Fruit fly (Drosophila melanogaster) whole organism, adult: ENCODE measurements around the gene CG9676.

Source experiments
- CG11617 ChIP-seq: fragments of 200-800 bp; sonication (Bioruptor generic); optimal IDR thresholded peaks from 2 replicates; lab custom pipeline; 2017; ENCODE audit warnings: mild to moderate bottlenecking, missing biosample characterization, missing genetic modification reagents, missing genetic modification characterization
- CG12768 ChIP-seq: fragments of 200-800 bp; sonication (Bioruptor generic); optimal IDR thresholded peaks from 2 replicates; lab custom pipeline; 2017; ENCODE audit warnings: missing biosample characterization, missing genetic modification characterization, mild to moderate bottlenecking, moderate library complexity, missing genetic modification reagents
- CG14711 ChIP-seq: fragments of 200-800 bp; sonication (Bioruptor generic); optimal IDR thresholded peaks from 2 replicates; lab custom pipeline; 2018; ENCODE audit warnings: missing biosample characterization, mild to moderate bottlenecking, missing genetic modification characterization, moderate library complexity
- CG1620 ChIP-seq: fragments of 200-800 bp; sonication (Bioruptor generic); optimal IDR thresholded peaks from 2 replicates; lab custom pipeline; 2016; ENCODE audit warnings: missing biosample characterization, missing genetic modification characterization
- CG33017 ChIP-seq: fragments of 200-800 bp; sonication (Bioruptor generic); optimal IDR thresholded peaks from 2 replicates; lab custom pipeline; 2018; ENCODE audit warnings: missing biosample characterization, mild to moderate bottlenecking, missing genetic modification characterization, moderate library complexity
- CG5204 ChIP-seq: fragments of 200-800 bp; sonication (Bioruptor generic); optimal IDR thresholded peaks from 2 replicates; lab custom pipeline; 2016; ENCODE audit warnings: missing biosample characterization, missing genetic modification characterization
- CG7045 ChIP-seq: fragments of 200-800 bp; sonication (Bioruptor generic); optimal IDR thresholded peaks from 2 replicates; lab custom pipeline; 2017; ENCODE audit warnings: missing biosample characterization, mild to moderate bottlenecking, missing genetic modification characterization
- CG7101 ChIP-seq: fragments of 200-800 bp; sonication (Bioruptor generic); optimal IDR thresholded peaks from 2 replicates; lab custom pipeline; 2018; ENCODE audit warnings: missing biosample characterization, mild to moderate bottlenecking, missing genetic modification characterization, moderate library complexity
- Clk ChIP-seq: fragments of 200-800 bp; sonication (Bioruptor generic); optimal IDR thresholded peaks from 2 replicates; lab custom pipeline; 2017; ENCODE audit warnings: missing biosample characterization, missing genetic modification characterization
- Crg-1 ChIP-seq: fragments of 200-800 bp; sonication (Bioruptor generic); optimal IDR thresholded peaks from 2 replicates; lab custom pipeline; 2016; ENCODE audit warnings: missing biosample characterization, missing genetic modification characterization
- Hr96 ChIP-seq: fragments of 200-800 bp; sonication (Bioruptor generic); optimal IDR thresholded peaks from 2 replicates; lab custom pipeline; 2016; ENCODE audit warnings: missing biosample characterization, missing genetic modification characterization
- Mnt ChIP-seq: fragments of 200-800 bp; sonication (Bioruptor generic); optimal IDR thresholded peaks from 2 replicates; lab custom pipeline; 2016; ENCODE audit warnings: missing biosample characterization, mild to moderate bottlenecking, missing genetic modification characterization
- bab1 ChIP-seq: fragments of 200-800 bp; sonication (Bioruptor generic); optimal IDR thresholded peaks from 3 replicates; lab custom pipeline; 2019; ENCODE audit warnings: missing biosample characterization, mild to moderate bottlenecking, missing genetic modification characterization, moderate library complexity
- cic ChIP-seq: fragments of 200-800 bp; sonication (Bioruptor generic); optimal IDR thresholded peaks from 2 replicates; lab custom pipeline; 2017; ENCODE audit warnings: missing biosample characterization, mild to moderate bottlenecking, missing genetic modification characterization, moderate library complexity
- cnc ChIP-seq, 2 experiments: fragments of >200 bp; optimal IDR thresholded peaks; 2 replicates each; lab custom pipeline; 2017
- kay ChIP-seq: fragments of 200-800 bp; sonication (Bioruptor generic); peaks from one replicate; lab custom pipeline; 2016; ENCODE audit warnings: missing biosample characterization, missing genetic modification characterization, borderline replicate concordance
- ovo ChIP-seq: fragments of 200-800 bp; sonication (Bioruptor generic); optimal IDR thresholded peaks from 2 replicates; lab custom pipeline; 2016; ENCODE audit warnings: missing biosample characterization, missing genetic modification characterization
- pad ChIP-seq: fragments of 200-800 bp; sonication (Bioruptor generic); optimal IDR thresholded peaks from 3 replicates; lab custom pipeline; 2017; ENCODE audit warnings: missing biosample characterization, missing genetic modification characterization, mild to moderate bottlenecking, moderate library complexity, missing genetic modification reagents
- tj ChIP-seq: fragments of 200-800 bp; sonication (Bioruptor generic); optimal IDR thresholded peaks from 3 replicates; lab custom pipeline; 2017; ENCODE audit warnings: missing biosample characterization, mild to moderate bottlenecking, missing genetic modification characterization, moderate library complexity
- toe ChIP-seq: fragments of 200-800 bp; sonication (Bioruptor generic); optimal IDR thresholded peaks from 2 replicates; lab custom pipeline; 2016; ENCODE audit warnings: missing biosample characterization, missing genetic modification characterization

CG9676 gene

DNA sequence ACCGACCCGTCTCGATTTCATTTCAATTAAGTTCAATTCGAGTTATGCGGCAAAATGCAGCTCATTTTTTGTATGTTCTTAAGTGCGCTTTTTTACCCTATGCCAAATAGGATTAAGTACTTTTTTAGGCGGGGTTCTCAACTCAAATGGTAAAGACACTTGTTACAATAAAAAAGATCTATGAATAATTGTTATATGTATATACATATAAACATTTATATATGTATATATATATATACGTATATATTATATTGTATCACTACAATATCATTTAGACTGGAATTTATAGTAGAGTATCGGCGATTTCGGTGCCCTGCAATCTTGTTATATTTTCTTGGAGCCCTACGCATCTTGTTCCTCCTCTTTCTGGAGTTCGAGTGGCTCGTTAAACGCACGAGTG lies 10.0 kb downstream of the CG9676 start:
- TF ChIP-seq Crg-1 (GFP tag; lab: Kevin White, UChicago) (no peak), tj (no peak), CG7045 (GFP tag; lab: Kevin White, UChicago) (no peak), CG11617 (GFP tag; lab: Kevin White, UChicago) (no peak)

DNA sequence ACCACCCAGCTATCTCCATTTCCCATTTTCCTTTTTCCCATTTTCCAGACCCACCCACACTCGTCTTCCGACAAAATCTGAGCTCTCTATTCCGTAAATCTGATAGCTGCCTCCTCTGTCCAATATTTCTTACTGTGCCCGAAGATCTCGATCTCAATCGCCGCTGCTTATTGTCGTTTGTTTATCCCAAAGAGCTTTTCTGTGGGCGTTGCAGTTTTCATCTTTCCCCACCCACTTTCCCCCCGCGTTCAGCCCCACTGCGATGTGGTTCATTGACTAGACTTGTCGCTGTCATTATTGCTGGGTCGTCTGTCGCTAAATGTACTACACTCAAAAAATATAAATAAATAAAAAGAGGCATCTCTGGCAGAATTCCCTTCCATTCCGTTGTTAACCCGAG lies 10.6 kb downstream of the CG9676 start:
- no peak for TF ChIP-seq CG14711 (tag; lab: Kevin White, UChicago)
- peak; percentile 56 for TF ChIP-seq tj
- TF ChIP-seq cnc (optimal IDR thresholded peaks at IDR 0.05; lab: Kevin White, UChicago), result no peak
- no peak for TF ChIP-seq kay (GFP tag; lab: Kevin White, UChicago)
- no peak for TF ChIP-seq CG1620 (GFP tag; lab: Kevin White, UChicago)

DNA sequence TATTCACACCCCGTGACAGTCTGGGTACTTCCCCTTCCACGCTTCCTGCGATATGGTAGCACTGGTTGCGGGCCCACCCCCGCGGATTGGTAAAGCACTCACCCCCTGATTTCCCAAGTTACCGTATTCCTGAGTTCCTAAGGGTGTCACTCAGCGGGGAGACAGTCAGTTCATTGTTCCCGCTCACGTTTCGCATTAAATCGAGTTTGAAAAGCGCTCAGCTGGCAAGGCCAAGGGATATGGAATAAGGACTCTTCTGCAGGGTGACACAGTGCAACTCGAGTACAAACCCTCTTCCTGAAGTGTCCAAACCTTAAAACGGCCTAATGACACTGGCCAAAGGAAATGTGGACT lies 11.9 kb downstream of the CG9676 start:
- TF ChIP-seq Hr96, result no peak
- TF ChIP-seq CG11617 (GFP tag; lab: Kevin White, UChicago), result no peak

DNA sequence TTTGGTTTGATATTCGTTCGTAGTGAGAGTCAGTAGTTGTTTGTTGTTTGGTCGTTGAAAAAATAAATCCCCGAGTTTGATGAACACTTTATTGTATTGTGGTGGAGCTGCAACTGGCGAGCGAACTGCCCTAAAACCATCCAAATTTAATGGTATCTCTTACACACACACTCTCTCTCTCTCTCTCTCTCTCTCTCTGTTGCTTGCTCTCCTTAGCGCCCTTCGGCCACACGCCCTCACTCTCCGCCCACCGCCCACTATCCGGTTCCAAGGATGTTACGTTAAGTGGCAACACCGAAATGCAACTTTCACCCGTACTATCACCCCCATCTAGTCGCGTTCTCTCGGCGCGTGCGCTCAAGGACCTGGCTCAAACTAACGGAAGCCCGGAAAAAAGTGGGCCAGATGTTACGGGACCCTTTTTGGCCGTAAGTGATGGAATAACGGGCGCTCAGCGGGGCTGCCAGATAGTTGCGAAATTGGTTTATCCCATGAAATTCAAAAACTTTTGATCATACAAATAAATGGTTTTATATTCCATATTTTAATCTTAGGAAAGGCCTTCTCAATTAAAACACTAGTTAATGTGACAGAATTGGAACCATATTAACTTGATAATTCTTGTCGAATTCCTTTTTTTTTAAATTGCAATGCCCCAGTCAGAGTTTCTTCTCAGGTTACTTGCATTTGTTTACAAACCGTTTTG lies 12.4 kb downstream of the CG9676 start:
- no peak for TF ChIP-seq CG33017 (tag; lab: Kevin White, UChicago)
- TF ChIP-seq toe, result peak; percentile 25

dm6 chrX:16683765-16684164 lies 16.2 kb downstream of the CG9676 start, which contains the start of gene Axs:
Gene Axs, minus strand, starts transcription at chrX:16683895.
- TF ChIP-seq kay (GFP tag; lab: Kevin White, UChicago), result no peak
- no peak for TF ChIP-seq Clk (GFP tag; lab: Kevin White, UChicago)
- TF ChIP-seq CG12768 (GFP tag; lab: Kevin White, UChicago), result no peak
- no peak for TF ChIP-seq bab1 (GFP tag; lab: Kevin White, UChicago)
- TF ChIP-seq ovo (GFP tag; lab: Kevin White, UChicago), result no peak
- no peak for TF ChIP-seq CG14711 (tag; lab: Kevin White, UChicago)

DNA sequence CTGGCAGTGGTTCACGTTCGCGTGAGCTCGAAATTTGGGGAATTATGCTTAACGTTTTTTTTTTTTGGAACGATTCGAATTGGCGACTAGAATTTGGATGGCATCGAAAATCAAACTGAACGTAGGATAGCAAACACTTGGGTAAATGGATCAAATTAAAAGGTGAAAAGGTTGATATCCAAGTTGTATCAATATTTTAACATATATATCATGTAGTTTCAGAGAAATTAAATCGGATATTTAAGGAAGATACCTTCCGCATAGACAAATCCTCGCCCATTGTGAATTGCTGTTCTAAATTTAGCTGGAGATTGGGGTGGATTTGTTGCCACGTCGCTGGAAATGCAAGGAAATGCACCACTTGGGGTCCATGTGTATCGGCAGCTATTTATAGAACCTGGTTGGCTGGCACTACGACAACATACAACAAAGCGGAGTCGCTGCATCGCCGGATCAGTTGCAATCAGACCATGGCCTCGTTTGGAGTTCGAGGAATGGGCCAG lies 21.1 kb downstream of the CG9676 start, which contains the start of the genes CG13010 and sing:
Gene CG13010 (minus strand): TSS at position 101 of the 503 bp plus-strand sequence.
Gene sing (plus strand): TSS at position 453 of the 503 bp plus-strand sequence.
- no peak for TF ChIP-seq ovo (GFP tag; lab: Kevin White, UChicago)
- no peak for TF ChIP-seq bab1 (GFP tag; lab: Kevin White, UChicago)
- TF ChIP-seq kay (GFP tag; lab: Kevin White, UChicago), result no peak
- no peak for TF ChIP-seq pad (GFP tag; lab: Kevin White, UChicago)
- TF ChIP-seq cic, result no peak
- no peak for TF ChIP-seq CG14711 (tag; lab: Kevin White, UChicago)
- no peak for TF ChIP-seq CG11617 (GFP tag; lab: Kevin White, UChicago)
- no peak for TF ChIP-seq cnc (optimal IDR thresholded peaks at IDR 0.05; lab: Kevin White, UChicago)
- TF ChIP-seq CG5204 (GFP tag; lab: Kevin White, UChicago), result no peak
- no peak for TF ChIP-seq tj
- no peak for TF ChIP-seq CG7045 (GFP tag; lab: Kevin White, UChicago)
- TF ChIP-seq Mnt, result no peak
- no peak for TF ChIP-seq Crg-1 (GFP tag; lab: Kevin White, UChicago)
- no peak for TF ChIP-seq CG33017 (tag; lab: Kevin White, UChicago)
- no peak for TF ChIP-seq toe
- no peak for TF ChIP-seq CG7101 (tag; lab: Kevin White, UChicago)
- no peak for TF ChIP-seq CG12768 (GFP tag; lab: Kevin White, UChicago)

- TF ChIP-seq cic (no peak), pad (GFP tag; lab: Kevin White, UChicago) (no peak), cnc (optimal IDR thresholded peaks at IDR 0.05; lab: Kevin White, UChicago) (no peak), CG14711 (tag; lab: Kevin White, UChicago) (peak; percentile 7), Crg-1 (GFP tag; lab: Kevin White, UChicago) (no peak), Mnt (no peak), CG11617 (GFP tag; lab: Kevin White, UChicago) (peak; percentile 9), Hr96 (no peak), CG7101 (tag; lab: Kevin White, UChicago) (peak; percentile 55)
These were observed 22.8 kb downstream of the CG9676 start for dm6 chrX:16677163-16677562.

DNA sequence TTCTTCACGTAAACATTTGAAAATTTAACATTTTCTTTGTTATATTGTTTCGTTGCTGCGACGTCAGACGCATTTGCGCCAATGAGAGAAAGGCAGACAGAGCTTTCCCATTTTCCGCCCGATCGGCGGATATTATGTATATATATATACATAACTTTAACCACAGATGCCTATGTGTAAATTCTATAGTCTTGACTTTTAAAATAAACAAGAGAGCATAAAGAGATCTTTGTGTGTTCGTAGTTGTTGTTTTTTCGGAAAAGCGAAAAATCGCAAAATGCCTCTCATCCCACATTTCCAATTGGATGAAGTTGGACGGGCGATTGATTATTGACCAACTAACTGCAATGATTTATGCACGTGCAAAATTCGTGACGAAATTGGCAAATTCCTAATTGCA lies 23.3 kb downstream of the CG9676 start, which contains the start of gene CG13012:
Gene CG13012 (minus strand): TSS at position 101 of the 400 bp plus-strand sequence.
- TF ChIP-seq CG7101 (tag; lab: Kevin White, UChicago) (no peak), cnc (optimal IDR thresholded peaks at IDR 0.05; lab: Kevin White, UChicago) (no peak), CG1620 (GFP tag; lab: Kevin White, UChicago) (no peak), tj (no peak), bab1 (GFP tag; lab: Kevin White, UChicago) (no peak), Hr96 (no peak), pad (GFP tag; lab: Kevin White, UChicago) (no peak), toe (no peak), Clk (GFP tag; lab: Kevin White, UChicago) (no peak), CG7045 (GFP tag; lab: Kevin White, UChicago) (no peak), CG11617 (GFP tag; lab: Kevin White, UChicago) (no peak), CG12768 (GFP tag; lab: Kevin White, UChicago) (no peak)
